Fruit fly (Drosophila melanogaster) whole organism, embryonic: ENCODE results near the gene nol.

ENCODE experiments used
- Awh ChIP-seq: fragments of 200-800 bp; sonication (Bioruptor generic); IDR thresholded peaks from 2 replicates; pipeline ENCODE4, ENCODE4 v1.3.6; 2022; ENCODE audit warnings: missing biosample characterization, missing genetic modification characterization
- CG10267 ChIP-seq: fragments of 200-800 bp; sonication (Bioruptor generic); optimal IDR thresholded peaks from 2 replicates; lab custom pipeline; 2018; ENCODE audit warnings: missing biosample characterization, mild to moderate bottlenecking, missing genetic modification characterization, moderate library complexity
- CG10543 ChIP-seq: fragments of 200-800 bp; sonication (Bioruptor generic); optimal IDR thresholded peaks from 3 replicates; lab custom pipeline; 2017; ENCODE audit warnings: missing biosample characterization, mild to moderate bottlenecking, missing genetic modification characterization, moderate library complexity
- CG11085 ChIP-seq: fragments of 200-800 bp; sonication (Bioruptor generic); IDR thresholded peaks from 2 replicates; pipeline ENCODE4 v1.3.6; 2022; ENCODE audit warnings: missing biosample characterization, missing genetic modification characterization
- CG11504 ChIP-seq: fragments of 200-800 bp; sonication (Bioruptor generic); optimal IDR thresholded peaks from 3 replicates; lab custom pipeline; 2019; ENCODE audit warnings: missing biosample characterization, mild to moderate bottlenecking, missing genetic modification characterization, moderate library complexity
- CG12236 ChIP-seq: fragments of 200-800 bp; sonication (Bioruptor generic); optimal IDR thresholded peaks from 2 replicates; lab custom pipeline; 2016; ENCODE audit warnings: missing biosample characterization, missing genetic modification characterization
- CG12744 ChIP-seq: fragments of 200-800 bp; sonication (Bioruptor generic); optimal IDR thresholded peaks from 2 replicates; lab custom pipeline; 2016; ENCODE audit warnings: missing biosample characterization, missing genetic modification characterization
- CG14965 ChIP-seq: fragments of 200-800 bp; sonication (Bioruptor generic); optimal IDR thresholded peaks from 2 replicates; lab custom pipeline; 2016; ENCODE audit warnings: missing biosample characterization, missing genetic modification characterization, borderline replicate concordance
- CG15514 ChIP-seq: fragments of 200-800 bp; sonication (Bioruptor generic); optimal IDR thresholded peaks from 3 replicates; lab custom pipeline; 2017; ENCODE audit warnings: missing biosample characterization, missing genetic modification characterization, mild to moderate bottlenecking, moderate library complexity, missing genetic modification reagents
- CG1792 ChIP-seq: fragments of 200-800 bp; sonication (Bioruptor generic); optimal IDR thresholded peaks from 2 replicates; lab custom pipeline; 2016; ENCODE audit warnings: missing biosample characterization, missing genetic modification characterization
- CG18764 ChIP-seq: fragments of 200-800 bp; sonication (Bioruptor generic); optimal IDR thresholded peaks from 3 replicates; lab custom pipeline; 2016; ENCODE audit warnings: missing biosample characterization, missing genetic modification characterization
- CG2875 ChIP-seq: fragments of 200-800 bp; sonication (Bioruptor generic); optimal IDR thresholded peaks from 2 replicates; lab custom pipeline; 2017; ENCODE audit warnings: missing biosample characterization, mild to moderate bottlenecking, missing genetic modification characterization, missing genetic modification reagents
- CG34422 ChIP-seq: fragments of 200-800 bp; sonication (Bioruptor generic); IDR thresholded peaks from 3 replicates; pipeline ENCODE4 v1.3.6; 2022; ENCODE audit warnings: missing biosample characterization, missing genetic modification characterization
- CG43689 ChIP-seq: fragments of 200-800 bp; sonication (Bioruptor generic); IDR thresholded peaks from 2 replicates; pipeline ENCODE4 v1.3.6; 2022; ENCODE audit warnings: missing biosample characterization, missing genetic modification characterization
- CG4854 ChIP-seq: fragments of 200-800 bp; sonication (Bioruptor generic); optimal IDR thresholded peaks from 2 replicates; lab custom pipeline; 2016; ENCODE audit warnings: missing biosample characterization, missing genetic modification characterization, inconsistent platforms
- CG6689 ChIP-seq: fragments of 200-800 bp; sonication (Bioruptor generic); IDR thresholded peaks from 2 replicates; pipeline ENCODE4 v1.3.6; 2022; ENCODE audit warnings: missing biosample characterization, missing genetic modification characterization
- Dll ChIP-seq: fragments of 200-800 bp; sonication (Bioruptor generic); IDR thresholded peaks from 4 replicates; pipeline ENCODE4 v1.3.6; 2022; ENCODE audit warnings: missing biosample characterization, missing genetic modification characterization; ENCODE audit not compliant: partially characterized antibody
- Ets97D ChIP-seq: fragments of 200-800 bp; sonication (Bioruptor generic); optimal IDR thresholded peaks from 3 replicates; lab custom pipeline; 2016; ENCODE audit warnings: missing biosample characterization, missing genetic modification characterization
- Fer1 ChIP-seq: fragments of 200-800 bp; sonication (Bioruptor generic); optimal IDR thresholded peaks from 2 replicates; lab custom pipeline; 2017; ENCODE audit warnings: missing biosample characterization, mild to moderate bottlenecking, missing genetic modification characterization
- H2.0 ChIP-seq: fragments of 200-800 bp; sonication (Bioruptor generic); IDR thresholded peaks from 2 replicates; pipeline ENCODE4 v1.3.6; 2022; ENCODE audit warnings: missing biosample characterization, missing genetic modification characterization
- HLHmδ ChIP-seq: fragments of 200-800 bp; sonication (Bioruptor generic); optimal IDR thresholded peaks from 2 replicates; lab custom pipeline; 2018; ENCODE audit warnings: missing biosample characterization, mild to moderate bottlenecking, missing genetic modification characterization, moderate library complexity
- Hr51 ChIP-seq, 2 experiments: fragments of 200-800 bp; sonication (Bioruptor generic); optimal IDR thresholded peaks; 2 replicates in 1 of 2; 3 replicates in 1 of 2; lab custom pipeline; 2016 to 2018; ENCODE audit warnings: missing biosample characterization in 2 of 2, missing genetic modification characterization in 2 of 2, mild to moderate bottlenecking in 1 of 2, moderate library complexity in 1 of 2
- Hsf ChIP-seq: fragments of 200-800 bp; sonication (Bioruptor generic); optimal IDR thresholded peaks from 3 replicates; lab custom pipeline; 2016; ENCODE audit warnings: missing biosample characterization, missing genetic modification characterization
- Lim3 ChIP-seq: fragments of 200-800 bp; sonication (Bioruptor generic); IDR thresholded peaks from 2 replicates; pipeline ENCODE4 v1.3.6; 2022; ENCODE audit warnings: missing biosample characterization, missing genetic modification characterization
- MTF-1 ChIP-seq: fragments of 200-800 bp; sonication (Bioruptor generic); optimal IDR thresholded peaks from 2 replicates; lab custom pipeline; 2018; ENCODE audit warnings: missing biosample characterization, mild to moderate bottlenecking, missing genetic modification characterization, borderline replicate concordance
- Nf-YA ChIP-seq: fragments of 200-800 bp; sonication (Bioruptor generic); IDR thresholded peaks from 2 replicates; pipeline ENCODE4 v1.3.6; 2022; ENCODE audit warnings: missing biosample characterization, missing genetic modification characterization
- PHDP ChIP-seq: fragments of 200-800 bp; sonication (Bioruptor generic); optimal IDR thresholded peaks from 3 replicates; lab custom pipeline; 2018; ENCODE audit warnings: missing biosample characterization, mild to moderate bottlenecking, missing genetic modification characterization, moderate library complexity
- Rx ChIP-seq: fragments of 200-800 bp; sonication (Bioruptor generic); IDR thresholded peaks from 2 replicates; pipeline ENCODE4 v1.3.6; 2022; ENCODE audit warnings: missing biosample characterization, missing genetic modification characterization
- YL-1 ChIP-seq: fragments of 200-800 bp; sonication (Bioruptor generic); optimal IDR thresholded peaks from 3 replicates; lab custom pipeline; 2017; ENCODE audit warnings: missing biosample characterization, mild to moderate bottlenecking, missing genetic modification characterization
- ac ChIP-seq: fragments of 200-800 bp; sonication (Bioruptor generic); optimal IDR thresholded peaks from 3 replicates; lab custom pipeline; 2017; ENCODE audit warnings: missing biosample characterization, mild to moderate bottlenecking, missing genetic modification characterization
- ash1 ChIP-seq: fragments of 200-800 bp; sonication (Bioruptor generic); optimal IDR thresholded peaks from 2 replicates; lab custom pipeline; 2018; ENCODE audit warnings: missing biosample characterization, mild to moderate bottlenecking, missing genetic modification characterization
- bab2 ChIP-seq: fragments of 200-800 bp; sonication (Bioruptor generic); optimal IDR thresholded peaks from 2 replicates; lab custom pipeline; 2016; ENCODE audit warnings: missing biosample characterization, missing genetic modification characterization
- cad ChIP-seq: fragments of >200 bp; optimal IDR thresholded peaks from 2 replicates; lab custom pipeline; 2017; ENCODE audit warnings: missing biosample characterization, missing genetic modification characterization
- cg ChIP-seq: fragments of 200-800 bp; sonication (Bioruptor generic); optimal IDR thresholded peaks from 3 replicates; lab custom pipeline; 2019; ENCODE audit warnings: missing biosample characterization, mild to moderate bottlenecking, missing genetic modification characterization, moderate library complexity
- dmrt99B ChIP-seq: fragments of 200-800 bp; sonication (Bioruptor generic); optimal IDR thresholded peaks from 2 replicates; lab custom pipeline; 2018; ENCODE audit warnings: missing biosample characterization, mild to moderate bottlenecking, missing genetic modification characterization, moderate library complexity
- fd102C ChIP-seq: fragments of 200-800 bp; sonication (Bioruptor generic); optimal IDR thresholded peaks from 2 replicates; lab custom pipeline; 2018; ENCODE audit warnings: missing biosample characterization, mild to moderate bottlenecking, missing genetic modification characterization, moderate library complexity
- hkb ChIP-seq, 2 experiments: fragments of 200-800 bp in 1 of 2; fragments of >200 bp in 1 of 2; sonication (Bioruptor generic) in 1 of 2; IDR thresholded peaks in 1 of 2; optimal IDR thresholded peaks in 1 of 2; 2 replicates each; pipeline versions ENCODE4 v1.3.6 to Lab custom; 2017 to 2022; ENCODE audit warnings: missing biosample characterization in 1 of 2, missing genetic modification characterization in 1 of 2
- mam ChIP-seq: fragments of 200-800 bp; sonication (Bioruptor generic); optimal IDR thresholded peaks from 3 replicates; lab custom pipeline; 2016; ENCODE audit warnings: missing biosample characterization, missing genetic modification characterization
- onecut ChIP-seq: fragments of 200-800 bp; sonication (Bioruptor generic); IDR thresholded peaks from 2 replicates; pipeline ENCODE4 v1.3.6; 2022; ENCODE audit warnings: missing biosample characterization, missing genetic modification characterization
- pan ChIP-seq, 4 experiments: fragments of >200 bp in 3 of 4; fragments of 200-800 bp in 1 of 4; sonication (Bioruptor generic) in 1 of 4; optimal IDR thresholded peaks in 3 of 4; IDR thresholded peaks in 1 of 4; 2 replicates each; pipeline versions ENCODE4 v1.3.6 to Lab custom; 2017 to 2022; ENCODE audit warnings: missing biosample characterization in 2 of 4, missing genetic modification characterization in 2 of 4, mixed read lengths in 1 of 4
- pros ChIP-seq: fragments of 200-800 bp; sonication (Bioruptor generic); optimal IDR thresholded peaks from 3 replicates; lab custom pipeline; 2019; ENCODE audit warnings: missing biosample characterization, mild to moderate bottlenecking, missing genetic modification characterization, moderate library complexity
- pum ChIP-seq: fragments of 200-800 bp; sonication (Bioruptor generic); optimal IDR thresholded peaks from 2 replicates; lab custom pipeline; 2016; ENCODE audit warnings: missing biosample characterization, missing genetic modification characterization
- ranshi ChIP-seq: fragments of 200-800 bp; sonication (Bioruptor generic); IDR thresholded peaks from 2 replicates; pipeline ENCODE4 v1.3.6; 2022; ENCODE audit warnings: missing biosample characterization, missing genetic modification characterization
- repo ChIP-seq: fragments of 200-800 bp; sonication (Bioruptor generic); optimal IDR thresholded peaks from 2 replicates; lab custom pipeline; 2016; ENCODE audit warnings: missing biosample characterization, missing genetic modification characterization
- shn ChIP-seq: fragments of 200-800 bp; sonication (Bioruptor generic); optimal IDR thresholded peaks from 3 replicates; lab custom pipeline; 2016; ENCODE audit warnings: missing biosample characterization, missing genetic modification characterization
- slp2 ChIP-seq: fragments of 200-800 bp; sonication (Bioruptor generic); optimal IDR thresholded peaks from 2 replicates; lab custom pipeline; 2016; ENCODE audit warnings: missing biosample characterization, missing genetic modification characterization

nol gene

DNA sequence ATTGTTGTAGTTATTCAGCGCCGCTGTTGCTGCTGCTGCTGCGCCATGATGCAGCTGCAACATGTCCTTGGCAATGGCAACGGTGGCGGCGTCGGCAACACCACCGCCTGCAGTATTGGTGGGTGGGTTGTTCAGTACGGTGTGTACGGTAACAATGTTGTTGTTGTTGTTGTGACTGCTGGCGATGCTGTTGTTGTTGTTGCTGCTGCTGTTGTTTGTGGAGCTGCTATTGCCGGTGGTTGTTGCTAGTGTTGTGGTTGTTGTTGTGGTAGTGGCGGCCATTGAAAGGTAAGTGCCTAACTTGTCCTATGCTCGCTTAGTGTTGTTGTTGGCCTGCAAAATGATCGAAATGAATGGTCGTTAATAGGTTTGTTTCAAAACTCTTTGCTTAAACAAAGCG, 12.9 kb upstream of the nol start (continued):
- TF ChIP-seq Nf-YA (GFP tag; lab: Robert Waterston, UW) (no peak), bab2 (GFP tag; lab: Kevin White, UChicago) (no peak), onecut (no peak), ash1 (GFP tag; lab: Kevin White, UChicago) (no peak), CG2875 (GFP tag; lab: Kevin White, UChicago) (no peak), ac (GFP tag; lab: Kevin White, UChicago) (no peak), Awh (GFP tag; lab: Robert Waterston, UW) (0 out of 2 replicates have a peak, but pooled peaks have one; percentile 21), hkb (optimal IDR thresholded peaks at IDR 0.05; lab: Kevin White, UChicago) (no peak), hkb (GFP tag; IDR thresholded peaks at IDR 0.05; lab: Robert Waterston, UW) (no peak), fd102C (no peak), Rx (GFP tag; lab: Robert Waterston, UW) (no peak)

DNA sequence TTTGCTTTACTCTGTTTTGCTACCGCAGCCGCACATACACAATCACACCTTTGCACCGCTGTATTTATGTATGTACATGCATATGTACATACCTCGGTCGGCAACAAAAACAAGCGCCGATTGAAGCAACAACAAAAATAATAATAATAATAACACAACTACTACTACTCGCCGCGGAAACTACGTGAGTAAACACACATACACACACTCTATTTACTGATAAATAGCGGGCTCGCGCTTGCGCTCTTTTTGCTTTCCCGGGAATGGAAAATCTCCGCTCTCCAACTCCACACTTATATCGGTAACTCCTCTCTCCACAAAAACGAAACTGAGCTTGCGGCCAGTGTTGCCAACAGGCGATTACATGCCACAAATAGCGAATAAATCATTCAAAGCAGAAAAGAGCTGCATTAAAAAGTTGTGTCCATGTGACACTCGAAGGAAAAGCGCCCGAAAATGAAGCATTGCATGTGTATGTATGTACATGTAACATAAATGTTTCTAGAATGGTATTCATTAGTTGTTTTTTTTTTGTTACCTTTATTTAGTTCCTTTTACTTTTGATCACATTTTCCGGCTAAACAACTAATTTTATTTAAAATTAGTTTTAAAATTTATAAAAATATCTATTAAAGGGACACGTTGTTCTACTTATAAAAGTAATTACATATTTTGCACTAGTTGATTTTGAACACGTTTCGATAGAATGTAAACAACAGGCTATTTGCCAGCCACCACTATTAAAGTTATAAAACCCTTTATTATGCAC, 11.8 kb upstream of the nol start:
- TF ChIP-seq shn (GFP tag; lab: Kevin White, UChicago) (peak; percentile 58), pum (GFP tag; lab: Kevin White, UChicago) (peak; percentile 40), Lim3 (GFP tag; lab: Robert Waterston, UW) (no peak), CG14965 (GFP tag; lab: Kevin White, UChicago) (no peak), H2.0 (GFP tag; lab: Robert Waterston, UW) (peak; percentile 57; the same call in 1 of the 2 replicates), HLHmδ (peak; percentile 81), CG34422 (GFP tag; lab: Robert Waterston, UW) (peak; percentile 80; the same call in 1 of the 3 replicates), CG4854 (GFP tag; lab: Kevin White, UChicago) (peak; percentile 34), ranshi (peak; percentile 31; the same call in 1 of the 2 replicates), PHDP (tag; lab: Kevin White, UChicago) (peak; percentile 55), pros (GFP tag; lab: Kevin White, UChicago) (peak; percentile 68), Ets97D (peak; percentile 8), cg (peak; percentile 99), CG12236 (GFP tag; lab: Kevin White, UChicago) (peak; percentile 83), dmrt99B (tag; lab: Kevin White, UChicago) (peak; percentile 56), pan (optimal IDR thresholded peaks at IDR 0.05; lab: Kevin White, UChicago) (no peak), pan (GFP tag; optimal IDR thresholded peaks at IDR 0.05 in 1 of 2, IDR thresholded peaks at IDR 0.05 in 1 of 2) (peak in 1 of 2 experiments; percentile 47), CG10267 (peak; percentile 25), CG18764 (GFP tag; lab: Kevin White, UChicago) (peak; percentile 40), YL-1 (peak; percentile 91), MTF-1 (GFP tag; lab: Kevin White, UChicago) (peak; percentile 86), CG43689 (no peak), CG12744 (GFP tag; lab: Kevin White, UChicago) (peak; percentile 69), CG11504 (tag; lab: Kevin White, UChicago) (peak; percentile 30), slp2 (GFP tag; lab: Kevin White, UChicago) (peak; percentile 52), CG1792 (GFP tag; lab: Kevin White, UChicago) (peak; percentile 69), CG6689 (GFP tag; lab: Robert Waterston, UW) (peak; percentile 61), CG11085 (GFP tag; lab: Robert Waterston, UW) (no peak; the same call in 1 of the 2 replicates), mam (peak; percentile 7), Hsf (GFP tag; lab: Kevin White, UChicago) (peak; percentile 38), CG10543 (GFP tag; lab: Kevin White, UChicago) (peak; percentile 98), Dll (no peak), Hr51 (GFP tag; optimal IDR thresholded peaks at IDR 0.05; lab: Kevin White, UChicago) (peak; percentile 48 to 76), repo (GFP tag; lab: Kevin White, UChicago) (peak; percentile 49), Fer1 (peak; percentile 91), CG15514 (peak; percentile 73), cad (GFP tag; lab: Kevin White, UChicago) (no peak)
